Worm (Caenorhabditis elegans): ENCODE measurements around the gene sea-2.

sea-2 gene

ce11 chrII:3982313-3982712 lies 32.1 kb downstream of the sea-2 start, which contains the start of gene lin-31:
Gene lin-31 (plus strand): TSS chrII:3982549.
- no peak for TF ChIP-seq C08G9.2 (tag; optimal IDR thresholded peaks at IDR 0.05)
- no peak for TF ChIP-seq ahr-1 (tag; optimal IDR thresholded peaks at IDR 0.05)
- no peak for TF ChIP-seq F13H6.1 (tag; optimal IDR thresholded peaks at IDR 0.05)
- TF ChIP-seq sox-2 (GFP tag; IDR thresholded peaks at IDR 0.05), result no peak
- no peak for TF ChIP-seq nhr-232 (tag; optimal IDR thresholded peaks at IDR 0.05)
- no peak for TF ChIP-seq odd-2 (tag; optimal IDR thresholded peaks at IDR 0.05)
- peak; percentile 58 for TF ChIP-seq nfya-1 (tag; optimal IDR thresholded peaks at IDR 0.05)
- no peak for TF ChIP-seq hlh-30 (tag; optimal IDR thresholded peaks at IDR 0.05; ENCODE audit: insufficient read depth)

- TF ChIP-seq hlh-30 (tag; optimal IDR thresholded peaks at IDR 0.05; ENCODE audit: insufficient read depth), result no peak
- TF ChIP-seq dve-1 (tag; optimal IDR thresholded peaks at IDR 0.05), result peak; percentile 51
Measured at ce11 chrII:3984242-3984641, 34.1 kb downstream of the sea-2 start.

- TF ChIP-seq sdc-2 (tag; optimal IDR thresholded peaks at IDR 0.05) (no peak), npax-4 (tag; optimal IDR thresholded peaks at IDR 0.05) (no peak), ets-4 (tag; optimal IDR thresholded peaks at IDR 0.05) (no peak), ceh-48 (tag; optimal IDR thresholded peaks at IDR 0.05) (no peak), T23F11.4 (GFP tag; optimal IDR thresholded peaks at IDR 0.05) (no peak), tbx-2 (tag; optimal IDR thresholded peaks at IDR 0.05) (no peak), ztf-16 (tag; optimal IDR thresholded peaks at IDR 0.05) (no peak), pax-1 (tag; optimal IDR thresholded peaks at IDR 0.05) (no peak), nhr-11 (tag; optimal IDR thresholded peaks at IDR 0.05) (no peak), elt-4 (tag; optimal IDR thresholded peaks at IDR 0.05) (no peak)
Measured at ce11 chrII:3986906-3987305, 36.7 kb downstream of the sea-2 start, which contains the start of gene K10G6.5. Gene K10G6.5 (plus strand): TSS chrII:3987250.

- TF ChIP-seq hlh-6 (tag; optimal IDR thresholded peaks at IDR 0.05) (no peak), pat-9 (tag; optimal IDR thresholded peaks at IDR 0.05) (no peak), ceh-14 (tag; optimal IDR thresholded peaks at IDR 0.05) (no peak), hlh-8 (tag; optimal IDR thresholded peaks at IDR 0.05) (no peak), odd-2 (tag; optimal IDR thresholded peaks at IDR 0.05) (no peak), zip-5 (tag; optimal IDR thresholded peaks at IDR 0.05) (no peak), elt-2 (tag; optimal IDR thresholded peaks at IDR 0.05) (peak; percentile 63)
Measured at ce11 chrII:3989627-3990367, 39.6 kb downstream of the sea-2 start, which contains the start of gene Y14H12A.2. Gene Y14H12A.2 (minus strand): TSS chrII:3989677.

- TF ChIP-seq Y22D7AL.16 (tag; optimal IDR thresholded peaks at IDR 0.05), result no peak
- no peak for TF ChIP-seq npax-4 (tag; optimal IDR thresholded peaks at IDR 0.05)
- no peak for TF ChIP-seq T23F11.4 (GFP tag; optimal IDR thresholded peaks at IDR 0.05)
- no peak for TF ChIP-seq ceh-45 (GFP tag; IDR thresholded peaks at IDR 0.05)
- TF ChIP-seq elt-2 (tag; optimal IDR thresholded peaks at IDR 0.05), result no peak
- no peak for TF ChIP-seq pha-2 (tag; optimal IDR thresholded peaks at IDR 0.05)
- no peak for TF ChIP-seq sox-2 (GFP tag; IDR thresholded peaks at IDR 0.05)
- no peak for TF ChIP-seq C38D4.7 (GFP tag; optimal IDR thresholded peaks at IDR 0.05)
- TF ChIP-seq ceh-2 (tag; optimal IDR thresholded peaks at IDR 0.05), result no peak
- TF ChIP-seq zip-5 (tag; optimal IDR thresholded peaks at IDR 0.05), result no peak
- no peak for TF ChIP-seq gmeb-2 (tag; optimal IDR thresholded peaks at IDR 0.05)
- TF ChIP-seq fax-1 (tag; optimal IDR thresholded peaks at IDR 0.05), result no peak
- no peak for TF ChIP-seq sox-4 (tag; optimal IDR thresholded peaks at IDR 0.05)
- no peak for TF ChIP-seq K02D7.2 (tag; optimal IDR thresholded peaks at IDR 0.05)
- no peak for TF ChIP-seq ceh-30 (tag; optimal IDR thresholded peaks at IDR 0.05)
Measured at ce11 chrII:3990706-3991105, 40.5 kb downstream of the sea-2 start.

All from whole organism, late embryonic.